Fruit fly (Drosophila melanogaster) whole organism, embryonic: ENCODE data around the gene mthl6.

ENCODE experiments used
- Atf-2 ChIP-seq: fragments of 200-800 bp; sonication (Bioruptor generic); optimal IDR thresholded peaks from 2 replicates; lab custom pipeline; 2016; ENCODE audit warnings: missing biosample characterization, missing genetic modification characterization
- Atf3 ChIP-seq: fragments of 200-800 bp; sonication (Bioruptor generic); optimal IDR thresholded peaks from 3 replicates; lab custom pipeline; 2016; ENCODE audit warnings: missing biosample characterization, missing genetic modification characterization
- Awh ChIP-seq: fragments of 200-800 bp; sonication (Bioruptor generic); IDR thresholded peaks from 2 replicates; pipeline ENCODE4, ENCODE4 v1.3.6; 2022; ENCODE audit warnings: missing biosample characterization, missing genetic modification characterization
- Bgb ChIP-seq: fragments of 200-800 bp; sonication (Bioruptor generic); IDR thresholded peaks from 2 replicates; pipeline ENCODE4 v1.3.6; 2022; ENCODE audit warnings: missing biosample characterization, missing genetic modification characterization; ENCODE audit not compliant: partially characterized antibody
- CG10431 ChIP-seq: fragments of 200-800 bp; sonication (Bioruptor generic); optimal IDR thresholded peaks from 3 replicates; lab custom pipeline; 2018; ENCODE audit warnings: missing biosample characterization, mild to moderate bottlenecking, missing genetic modification characterization
- CG10543 ChIP-seq: fragments of 200-800 bp; sonication (Bioruptor generic); optimal IDR thresholded peaks from 3 replicates; lab custom pipeline; 2017; ENCODE audit warnings: missing biosample characterization, mild to moderate bottlenecking, missing genetic modification characterization, moderate library complexity
- CG11398 ChIP-seq: fragments of 200-800 bp; sonication (Bioruptor generic); optimal IDR thresholded peaks from 2 replicates; lab custom pipeline; 2016; ENCODE audit warnings: missing biosample characterization, missing genetic modification characterization
- CG12769 ChIP-seq: fragments of 200-800 bp; sonication (Bioruptor generic); optimal IDR thresholded peaks from 2 replicates; lab custom pipeline; 2019; ENCODE audit warnings: missing biosample characterization, mild to moderate bottlenecking, missing genetic modification characterization, moderate library complexity
- CG13424 ChIP-seq: fragments of 200-800 bp; sonication (Bioruptor generic); optimal IDR thresholded peaks from 2 replicates; lab custom pipeline; 2019; ENCODE audit warnings: missing biosample characterization, mild to moderate bottlenecking, missing genetic modification characterization, moderate library complexity
- CG15073 ChIP-seq: fragments of 200-800 bp; sonication (Bioruptor generic); optimal IDR thresholded peaks from 2 replicates; lab custom pipeline; 2016; ENCODE audit warnings: missing biosample characterization, missing genetic modification characterization
- CG17612 ChIP-seq: fragments of 200-800 bp; sonication (Bioruptor generic); IDR thresholded peaks from 2 replicates; pipeline ENCODE4 v1.3.6; 2022; ENCODE audit warnings: missing biosample characterization, missing genetic modification characterization
- CG18619 ChIP-seq: fragments of 200-800 bp; sonication (Bioruptor generic); optimal IDR thresholded peaks from 3 replicates; lab custom pipeline; 2017; ENCODE audit warnings: missing biosample characterization, mild to moderate bottlenecking, missing genetic modification characterization
- CG2199 ChIP-seq: fragments of 200-800 bp; sonication (Bioruptor generic); IDR thresholded peaks from 3 replicates; pipeline ENCODE4 v1.3.6; 2022; ENCODE audit warnings: missing biosample characterization, missing genetic modification characterization
- CG3838 ChIP-seq: fragments of 200-800 bp; sonication (Bioruptor generic); optimal IDR thresholded peaks from 3 replicates; lab custom pipeline; 2016; ENCODE audit warnings: missing biosample characterization, missing genetic modification characterization
- CG5180 ChIP-seq: fragments of 200-800 bp; sonication (Bioruptor generic); optimal IDR thresholded peaks from 3 replicates; lab custom pipeline; 2017; ENCODE audit warnings: missing biosample characterization, missing genetic modification characterization, mild to moderate bottlenecking, moderate library complexity, missing genetic modification reagents
- CG7556 ChIP-seq: fragments of 200-800 bp; sonication (Bioruptor generic); optimal IDR thresholded peaks from 2 replicates; lab custom pipeline; 2017; ENCODE audit warnings: missing biosample characterization, mild to moderate bottlenecking, missing genetic modification characterization
- CG8089 ChIP-seq: fragments of 200-800 bp; sonication (Bioruptor generic); optimal IDR thresholded peaks from 3 replicates; lab custom pipeline; 2016; ENCODE audit warnings: missing biosample characterization, missing genetic modification characterization
- CG8281 ChIP-seq: fragments of 200-800 bp; sonication (Bioruptor generic); optimal IDR thresholded peaks from 2 replicates; lab custom pipeline; 2018; ENCODE audit warnings: missing biosample characterization, mild to moderate bottlenecking, missing genetic modification characterization, moderate library complexity
- CG8765 ChIP-seq: fragments of 200-800 bp; sonication (Bioruptor generic); IDR thresholded peaks from 2 replicates; pipeline ENCODE4 v1.3.6; 2022; ENCODE audit warnings: missing biosample characterization, missing genetic modification characterization
- CG9609 ChIP-seq: fragments of 200-800 bp; sonication (Bioruptor generic); optimal IDR thresholded peaks from 3 replicates; lab custom pipeline; 2016; ENCODE audit warnings: missing biosample characterization, missing genetic modification characterization
- D ChIP-seq, 2 experiments: fragments of 200-800 bp in 1 of 2; fragments of >200 bp in 1 of 2; sonication (Bioruptor generic) in 1 of 2; optimal IDR thresholded peaks; 2 replicates in 1 of 2; 3 replicates in 1 of 2; lab custom pipeline; 2017; ENCODE audit warnings: mild to moderate bottlenecking in 1 of 2, missing biosample characterization in 1 of 2, missing genetic modification characterization in 1 of 2, missing genetic modification reagents in 1 of 2
- D19A ChIP-seq: fragments of 200-800 bp; optimal IDR thresholded peaks from 3 replicates; lab custom pipeline; 2019; ENCODE audit warnings: missing biosample characterization, mild to moderate bottlenecking, missing genetic modification characterization, moderate library complexity
- Doc3 ChIP-seq: fragments of 200-800 bp; sonication (Bioruptor generic); IDR thresholded peaks from 3 replicates; pipeline ENCODE4 v1.3.6; 2022; ENCODE audit warnings: missing biosample characterization, missing genetic modification characterization; ENCODE audit not compliant: partially characterized antibody
- Dp ChIP-seq: fragments of 200-800 bp; sonication (Bioruptor generic); optimal IDR thresholded peaks from 2 replicates; lab custom pipeline; 2018; ENCODE audit warnings: missing biosample characterization, mild to moderate bottlenecking, missing genetic modification characterization, moderate library complexity
- Eip74EF ChIP-seq, 2 experiments: fragments of 200-800 bp in 1 of 2; fragments of >200 bp in 1 of 2; sonication (Bioruptor generic) in 1 of 2; optimal IDR thresholded peaks; 2 replicates each; lab custom pipeline; 2017 to 2019; ENCODE audit warnings: missing biosample characterization in 2 of 2, missing genetic modification characterization in 2 of 2, mild to moderate bottlenecking in 1 of 2, moderate library complexity in 1 of 2
- Elba2 ChIP-seq: fragments of 200-800 bp; sonication (Bioruptor generic); optimal IDR thresholded peaks from 3 replicates; lab custom pipeline; 2016; ENCODE audit warnings: missing biosample characterization, missing genetic modification characterization
- Gug ChIP-seq: fragments of 200-800 bp; sonication (Bioruptor generic); IDR thresholded peaks from 4 replicates; pipeline ENCODE4 v1.3.6; 2022; ENCODE audit warnings: missing biosample characterization, missing genetic modification characterization
- Hey ChIP-seq: fragments of 200-800 bp; sonication (Bioruptor generic); optimal IDR thresholded peaks from 3 replicates; lab custom pipeline; 2018; ENCODE audit warnings: missing biosample characterization, mild to moderate bottlenecking, missing genetic modification characterization
- Hr39 ChIP-seq: fragments of >200 bp; optimal IDR thresholded peaks from 2 replicates; lab custom pipeline; 2017
- Hr51 ChIP-seq, 2 experiments: fragments of 200-800 bp; sonication (Bioruptor generic); optimal IDR thresholded peaks; 2 replicates in 1 of 2; 3 replicates in 1 of 2; lab custom pipeline; 2016 to 2018; ENCODE audit warnings: missing biosample characterization in 2 of 2, missing genetic modification characterization in 2 of 2, mild to moderate bottlenecking in 1 of 2, moderate library complexity in 1 of 2
- Mad ChIP-seq: fragments of 200-800 bp; sonication (Bioruptor generic); optimal IDR thresholded peaks from 2 replicates; lab custom pipeline; 2016; ENCODE audit warnings: missing biosample characterization, missing genetic modification characterization
- Rfx ChIP-seq: fragments of 200-800 bp; sonication (Bioruptor generic); IDR thresholded peaks from 2 replicates; pipeline ENCODE4 v1.3.6; 2022; ENCODE audit warnings: missing biosample characterization, missing genetic modification characterization
- Spps ChIP-seq: fragments of 200-800 bp; sonication (Bioruptor generic); optimal IDR thresholded peaks from 2 replicates; lab custom pipeline; 2018; ENCODE audit warnings: missing biosample characterization, mild to moderate bottlenecking, missing genetic modification characterization
- Xbp1 ChIP-seq: fragments of 200-800 bp; sonication (Bioruptor generic); optimal IDR thresholded peaks from 3 replicates; lab custom pipeline; 2016; ENCODE audit warnings: missing biosample characterization, mild to moderate bottlenecking, missing genetic modification characterization
- bab2 ChIP-seq: fragments of 200-800 bp; sonication (Bioruptor generic); optimal IDR thresholded peaks from 2 replicates; lab custom pipeline; 2016; ENCODE audit warnings: missing biosample characterization, missing genetic modification characterization
- br ChIP-seq: fragments of >200 bp; optimal IDR thresholded peaks from 2 replicates; lab custom pipeline; 2017
- chinmo ChIP-seq: fragments of 200-800 bp; sonication (Bioruptor generic); IDR thresholded peaks from 4 replicates; pipeline ENCODE4 v1.3.6; 2022; ENCODE audit warnings: missing biosample characterization, missing genetic modification characterization; ENCODE audit not compliant: partially characterized antibody
- fru ChIP-seq: fragments of >200 bp; optimal IDR thresholded peaks from 2 replicates; lab custom pipeline; 2017
- gce ChIP-seq: fragments of 200-800 bp; sonication (Bioruptor generic); IDR thresholded peaks from 3 replicates; pipeline ENCODE4 v1.3.6; 2022; ENCODE audit warnings: missing biosample characterization, missing genetic modification characterization
- jing ChIP-seq: fragments of 200-800 bp; sonication (Bioruptor generic); optimal IDR thresholded peaks from 2 replicates; lab custom pipeline; 2018; ENCODE audit warnings: missing biosample characterization, mild to moderate bottlenecking, missing genetic modification characterization
- schlank ChIP-seq: fragments of 200-800 bp; sonication (Bioruptor generic); optimal IDR thresholded peaks from 2 replicates; lab custom pipeline; 2018; ENCODE audit warnings: missing biosample characterization, mild to moderate bottlenecking, missing genetic modification characterization
- sd ChIP-seq: fragments of 200-800 bp; sonication (Bioruptor generic); optimal IDR thresholded peaks from 3 replicates; lab custom pipeline; 2018; ENCODE audit warnings: missing biosample characterization, mild to moderate bottlenecking, missing genetic modification characterization, moderate library complexity
- sens-2 ChIP-seq: fragments of 200-800 bp; sonication (Bioruptor generic); IDR thresholded peaks from 2 replicates; pipeline ENCODE4 v1.3.6; 2022; ENCODE audit warnings: missing biosample characterization, missing genetic modification characterization
- so ChIP-seq: fragments of 200-800 bp; sonication (Bioruptor generic); IDR thresholded peaks from 3 replicates; pipeline ENCODE4 v1.3.6; 2022; ENCODE audit warnings: missing biosample characterization, missing genetic modification characterization
- tap ChIP-seq: fragments of 200-800 bp; optimal IDR thresholded peaks from 3 replicates; lab custom pipeline; 2019; ENCODE audit warnings: missing biosample characterization, mild to moderate bottlenecking, missing genetic modification characterization, moderate library complexity
- tll ChIP-seq, 2 experiments: fragments of 200-800 bp in 1 of 2; fragments of >200 bp in 1 of 2; sonication (Bioruptor generic) in 1 of 2; optimal IDR thresholded peaks; 2 replicates each; lab custom pipeline; 2017 to 2019; ENCODE audit warnings: missing biosample characterization in 2 of 2, missing genetic modification characterization in 2 of 2, mild to moderate bottlenecking in 1 of 2, moderate library complexity in 1 of 2
- vvl ChIP-seq: fragments of 200-800 bp; sonication (Bioruptor generic); IDR thresholded peaks from 2 replicates; pipeline ENCODE4 v1.3.6; 2022; ENCODE audit warnings: missing biosample characterization, missing genetic modification characterization
- zen2 ChIP-seq: fragments of 200-800 bp; sonication (Bioruptor generic); IDR thresholded peaks from 3 replicates; pipeline ENCODE4 v1.3.6; 2022; ENCODE audit warnings: missing biosample characterization, missing genetic modification characterization; ENCODE audit not compliant: partially characterized antibody

The mthl6 gene

dm6 chr3L:7510414-7511384, 24.9 kb downstream of the mthl6 start, which contains the start of gene CG7546 (continued):
- TF ChIP-seq Eip74EF (GFP tag; optimal IDR thresholded peaks at IDR 0.05; lab: Kevin White, UChicago) = no peak
- no peak for TF ChIP-seq Awh (GFP tag; lab: Robert Waterston, UW)
- no peak for TF ChIP-seq so (GFP tag; lab: Robert Waterston, UW)
- no peak for TF ChIP-seq schlank (tag; lab: Kevin White, UChicago)
- no peak for TF ChIP-seq Hr39
- no peak; the same call in 2 of the 3 replicates for TF ChIP-seq zen2 (GFP tag; lab: Robert Waterston, UW)
- no peak for TF ChIP-seq br (lab: Kevin White, UChicago)
- TF ChIP-seq Elba2 (GFP tag; lab: Kevin White, UChicago) = no peak
- TF ChIP-seq Xbp1 = peak; percentile 63
- TF ChIP-seq Atf3 (GFP tag; lab: Kevin White, UChicago) = no peak
- TF ChIP-seq CG18619 (GFP tag; lab: Kevin White, UChicago) = peak; percentile 34
- no peak for TF ChIP-seq bab2 (GFP tag; lab: Kevin White, UChicago)
- no peak for TF ChIP-seq jing (GFP tag; lab: Kevin White, UChicago)
- no peak for TF ChIP-seq Mad
- no peak for TF ChIP-seq Spps
- TF ChIP-seq CG2199 (GFP tag; lab: Robert Waterston, UW) = no peak
- no peak for TF ChIP-seq Hey (tag; lab: Kevin White, UChicago)
- peak; percentile 88 for TF ChIP-seq sd (tag; lab: Kevin White, UChicago)
- TF ChIP-seq tap (tag; lab: Kevin White, UChicago) = no peak
- peak; percentile 49 for TF ChIP-seq Rfx (GFP tag; lab: Robert Waterston, UW)
- TF ChIP-seq tll (GFP tag; optimal IDR thresholded peaks at IDR 0.05; lab: Kevin White, UChicago) = no peak
- peak; percentile 22 for TF ChIP-seq CG10543 (GFP tag; lab: Kevin White, UChicago)
- no peak for TF ChIP-seq CG5180
- no peak for TF ChIP-seq fru
- TF ChIP-seq gce (GFP tag; lab: Robert Waterston, UW) = no peak
- no peak for TF ChIP-seq sens-2 (GFP tag; lab: Robert Waterston, UW)
- no peak for TF ChIP-seq CG11398 (GFP tag; lab: Kevin White, UChicago)
- no peak for TF ChIP-seq Bgb (GFP tag; lab: Robert Waterston, UW)
- TF ChIP-seq CG9609 (GFP tag; lab: Kevin White, UChicago) = no peak
- TF ChIP-seq D (optimal IDR thresholded peaks at IDR 0.05; lab: Kevin White, UChicago) = peak; percentile 9
- TF ChIP-seq D (GFP tag; optimal IDR thresholded peaks at IDR 0.05; lab: Kevin White, UChicago) = no peak
- TF ChIP-seq D19A (tag; lab: Kevin White, UChicago) = no peak
- no peak for TF ChIP-seq CG12769 (tag; lab: Kevin White, UChicago)
- TF ChIP-seq CG15073 (GFP tag; lab: Kevin White, UChicago) = no peak
- peak; percentile 35 for TF ChIP-seq Atf-2 (GFP tag; lab: Kevin White, UChicago)
- TF ChIP-seq chinmo (GFP tag; lab: Robert Waterston, UW) = no peak
- no peak for TF ChIP-seq CG17612
- TF ChIP-seq Hr51 (GFP tag; optimal IDR thresholded peaks at IDR 0.05; lab: Kevin White, UChicago) = peak in 1 of 2 experiments; percentile 40
- no peak for TF ChIP-seq CG8089 (GFP tag; lab: Kevin White, UChicago)
- no peak for TF ChIP-seq CG3838
- peak; percentile 66 for TF ChIP-seq CG13424
- peak; percentile 52; the same call in 1 of the 4 replicates for TF ChIP-seq Gug (GFP tag; lab: Robert Waterston, UW)
- TF ChIP-seq CG8281 (tag; lab: Kevin White, UChicago) = no peak
- TF ChIP-seq CG8765 (GFP tag; lab: Robert Waterston, UW) = no peak
- no peak; the same call in 1 of the 2 replicates for TF ChIP-seq vvl (GFP tag; lab: Robert Waterston, UW)
- no peak for TF ChIP-seq CG10431 (GFP tag; lab: Kevin White, UChicago)
- peak; percentile 30 for TF ChIP-seq CG7556 (GFP tag; lab: Kevin White, UChicago)
- no peak for TF ChIP-seq Doc3 (GFP tag; lab: Robert Waterston, UW)
- TF ChIP-seq Dp (GFP tag; lab: Kevin White, UChicago) = peak; percentile 93
